Worm (Caenorhabditis elegans) whole organism, L2 larva: ENCODE results near the gene T22H9.1.

ENCODE experiments used
- alr-1 ChIP-seq: fragments of 150-350 bp; optimal IDR thresholded peaks from 2 replicates; lab custom pipeline; 2014; ENCODE audit warnings: missing biosample characterization, missing genetic modification characterization
- ama-1 ChIP-seq: fragments of 150-350 bp; optimal IDR thresholded peaks from 2 replicates; lab custom pipeline; 2018; ENCODE audit warnings: inconsistent platforms
- ceh-82 ChIP-seq: fragments of 150-350 bp; optimal IDR thresholded peaks from 2 replicates; lab custom pipeline; 2014; ENCODE audit warnings: missing biosample characterization, missing genetic modification characterization
- dmd-4 ChIP-seq: sonication (generic microtip); optimal IDR thresholded peaks from 2 replicates; lab custom pipeline; 2017; ENCODE audit warnings: missing biosample characterization, missing genetic modification characterization
- elt-1 ChIP-seq: fragments of 150-350 bp; optimal IDR thresholded peaks from 2 replicates; lab custom pipeline; 2014; ENCODE audit warnings: missing biosample characterization, missing genetic modification characterization
- fos-1 ChIP-seq: fragments of 150-350 bp; optimal IDR thresholded peaks from 2 replicates; lab custom pipeline; 2014; ENCODE audit warnings: missing biosample characterization, missing genetic modification characterization
- lin-39 ChIP-seq: fragments of 150-350 bp; optimal IDR thresholded peaks from 2 replicates; lab custom pipeline; 2014; ENCODE audit warnings: missing biosample characterization, missing genetic modification reagents, missing genetic modification characterization
- mab-5 ChIP-seq: fragments of 150-350 bp; optimal IDR thresholded peaks from 2 replicates; lab custom pipeline; 2014; ENCODE audit warnings: missing biosample characterization, missing genetic modification characterization
- nhr-10 ChIP-seq: sonication (generic microtip); optimal IDR thresholded peaks from 2 replicates; lab custom pipeline; 2017; ENCODE audit warnings: missing biosample characterization, missing genetic modification characterization
- nhr-25 ChIP-seq: fragments of 150-350 bp; sonication (generic microtip); optimal IDR thresholded peaks from 3 replicates; lab custom pipeline; 2014; ENCODE audit warnings: missing biosample characterization, missing genetic modification characterization
- nhr-77 ChIP-seq: fragments of 150-350 bp; optimal IDR thresholded peaks from 2 replicates; lab custom pipeline; 2014; ENCODE audit warnings: missing biosample characterization, missing genetic modification characterization
- sem-4 ChIP-seq: fragments of 150-350 bp; optimal IDR thresholded peaks from 2 replicates; lab custom pipeline; 2014; ENCODE audit warnings: missing biosample characterization, missing genetic modification reagents, missing genetic modification characterization

- TF ChIP-seq fos-1 (tag; lab: Kevin White, UChicago) (no peak), elt-1 (tag; lab: Kevin White, UChicago) (no peak), nhr-25 (tag; lab: Kevin White, UChicago) (no peak), alr-1 (tag; lab: Kevin White, UChicago) (no peak), ceh-82 (tag; lab: Kevin White, UChicago) (no peak), mab-5 (no peak), lin-39 (tag; lab: Kevin White, UChicago) (no peak), sem-4 (no peak), nhr-77 (no peak), dmd-4 (tag; lab: Kevin White, UChicago) (no peak), nhr-10 (tag; lab: Kevin White, UChicago) (no peak), ama-1 (lab: Kevin White, UChicago) (no peak)
Measured at ce11 chrV:311485-312090, 48.0 kb upstream of the T22H9.1 start, which contains the start of gene phf-10.
